Fruit fly (Drosophila melanogaster) whole organism, wandering third instar larva: ENCODE results near the gene mRpL19.

ENCODE experiments used
- CG32264 ChIP-seq: fragments of 200-800 bp; sonication (Bioruptor generic); optimal IDR thresholded peaks from 2 replicates; lab custom pipeline; 2016; ENCODE audit warnings: missing biosample characterization, missing genetic modification characterization
- CG9705 ChIP-seq: fragments of 200-800 bp; sonication (Bioruptor generic); optimal IDR thresholded peaks from 2 replicates; lab custom pipeline; 2018; ENCODE audit warnings: missing biosample characterization, mild to moderate bottlenecking, missing genetic modification characterization
- Dfd ChIP-seq: fragments of >200 bp; optimal IDR thresholded peaks from 2 replicates; lab custom pipeline; 2017; ENCODE audit warnings: missing biosample characterization, missing genetic modification characterization
- Dif ChIP-seq: fragments of 200-275, 200-300 bp; sonication (Bioruptor generic); optimal IDR thresholded peaks from 2 replicates; lab custom pipeline; 2018; ENCODE audit warnings: missing biosample characterization, missing genetic modification characterization; ENCODE audit not compliant: partially characterized antibody
- GATAd ChIP-seq: sonication (Bioruptor generic); optimal IDR thresholded peaks from 2 replicates; lab custom pipeline; 2016; ENCODE audit warnings: missing biosample characterization, missing genetic modification characterization
- HLH106 ChIP-seq: fragments of 200-800 bp; optimal IDR thresholded peaks from 3 replicates; lab custom pipeline; 2019; ENCODE audit warnings: missing biosample characterization, mild to moderate bottlenecking, missing genetic modification characterization, moderate library complexity
- Hnf4 ChIP-seq: fragments of 200-800 bp; sonication (Bioruptor generic); optimal IDR thresholded peaks from 2 replicates; lab custom pipeline; 2016; ENCODE audit warnings: missing biosample characterization, mild to moderate bottlenecking, missing genetic modification characterization
- Hr78 ChIP-seq: fragments of >200 bp; optimal IDR thresholded peaks from 2 replicates; lab custom pipeline; 2017; ENCODE audit warnings: missing biosample characterization, missing genetic modification characterization
- Hr83 ChIP-seq: fragments of 200-300 bp; sonication (Bioruptor generic); optimal IDR thresholded peaks from 2 replicates; lab custom pipeline; 2016; ENCODE audit warnings: missing biosample characterization, mild to moderate bottlenecking, missing genetic modification characterization, moderate library complexity; ENCODE audit not compliant: poor library complexity, severe bottlenecking
- Jra ChIP-seq: sonication (Bioruptor generic); optimal IDR thresholded peaks from 2 replicates; lab custom pipeline; 2016; ENCODE audit warnings: missing biosample characterization, missing genetic modification characterization
- Mio ChIP-seq: sonication (Bioruptor generic); optimal IDR thresholded peaks from 2 replicates; lab custom pipeline; 2016; ENCODE audit warnings: missing biosample characterization, missing genetic modification characterization
- Myc ChIP-seq: fragments of >200 bp; optimal IDR thresholded peaks from 2 replicates; lab custom pipeline; 2017
- N ChIP-seq: fragments of >200 bp; optimal IDR thresholded peaks from 2 replicates; lab custom pipeline; 2018; ENCODE audit warnings: missing biosample characterization, missing external identifiers, missing genetic modification characterization
- OdsH ChIP-seq: fragments of 200-800 bp; sonication (Bioruptor generic); optimal IDR thresholded peaks from 2 replicates; lab custom pipeline; 2016; ENCODE audit warnings: missing biosample characterization, mild to moderate bottlenecking, missing genetic modification characterization
- Rel ChIP-seq, 2 experiments: fragments of 200-800 bp; sonication (Bioruptor generic) in 1 of 2; optimal IDR thresholded peaks; 2 replicates in 1 of 2; 3 replicates in 1 of 2; lab custom pipeline; 2016 to 2019; ENCODE audit warnings: mild to moderate bottlenecking in 2 of 2, missing biosample characterization in 2 of 2, missing genetic modification characterization in 2 of 2, moderate library complexity in 1 of 2
- Sp1 ChIP-seq: fragments of 200-800 bp; sonication (Bioruptor generic); optimal IDR thresholded peaks from 3 replicates; lab custom pipeline; 2019; ENCODE audit warnings: missing biosample characterization, mild to moderate bottlenecking, missing genetic modification characterization, moderate library complexity
- Vsx2 ChIP-seq: fragments of 200-300, 225-300 bp; sonication (Bioruptor generic); optimal IDR thresholded peaks from 2 replicates; lab custom pipeline; 2018; ENCODE audit warnings: missing biosample characterization, missing genetic modification characterization; ENCODE audit not compliant: partially characterized antibody
- br ChIP-seq: fragments of 200-800 bp; sonication (Bioruptor generic); optimal IDR thresholded peaks from 2 replicates; lab custom pipeline; 2016; ENCODE audit warnings: missing biosample characterization, missing genetic modification characterization
- brk ChIP-seq: fragments of 200-800 bp; sonication (Bioruptor generic); optimal IDR thresholded peaks from 2 replicates; lab custom pipeline; 2016; ENCODE audit warnings: missing biosample characterization, mild to moderate bottlenecking, missing genetic modification characterization
- dmrt93B ChIP-seq: fragments of 200-800 bp; sonication (Bioruptor generic); optimal IDR thresholded peaks from 2 replicates; lab custom pipeline; 2018; ENCODE audit warnings: missing biosample characterization, mild to moderate bottlenecking, missing genetic modification characterization
- dsf ChIP-seq: sonication (Bioruptor generic); optimal IDR thresholded peaks from 2 replicates; lab custom pipeline; 2016; ENCODE audit warnings: missing biosample characterization, missing genetic modification characterization, borderline replicate concordance
- ey ChIP-seq: fragments of 200-800 bp; sonication (Bioruptor generic); optimal IDR thresholded peaks from 2 replicates; lab custom pipeline; 2016; ENCODE audit warnings: missing biosample characterization, missing genetic modification characterization
- foxo ChIP-seq, 2 experiments: fragments of 200-800 bp; sonication (Bioruptor generic); optimal IDR thresholded peaks; 2 replicates in 1 of 2; 3 replicates in 1 of 2; lab custom pipeline; 2016 to 2017; ENCODE audit warnings: missing biosample characterization in 2 of 2, missing genetic modification characterization in 2 of 2
- fru ChIP-seq: fragments of 200-800 bp; sonication (Bioruptor generic); optimal IDR thresholded peaks from 3 replicates; lab custom pipeline; 2016; ENCODE audit warnings: missing biosample characterization, mild to moderate bottlenecking, missing genetic modification characterization
- h ChIP-seq: fragments of 200-800 bp; sonication (Bioruptor generic); optimal IDR thresholded peaks from 3 replicates; lab custom pipeline; 2016; ENCODE audit warnings: missing biosample characterization, mild to moderate bottlenecking, missing genetic modification characterization
- lola ChIP-seq: fragments of >200 bp; optimal IDR thresholded peaks from 2 replicates; lab custom pipeline; 2017; ENCODE audit warnings: missing biosample characterization, missing genetic modification characterization
- pan ChIP-seq: fragments of >200 bp; optimal IDR thresholded peaks from 2 replicates; lab custom pipeline; 2017
- psq ChIP-seq: fragments of 200-800 bp; sonication (Bioruptor generic); optimal IDR thresholded peaks from 3 replicates; lab custom pipeline; 2017; ENCODE audit warnings: missing biosample characterization, mild to moderate bottlenecking, missing genetic modification characterization, moderate library complexity
- rgr ChIP-seq: fragments of 200-800 bp; sonication (Bioruptor generic); optimal IDR thresholded peaks from 3 replicates; lab custom pipeline; 2016; ENCODE audit warnings: missing biosample characterization, mild to moderate bottlenecking, missing genetic modification characterization
- sage ChIP-seq: fragments of 200-800 bp; sonication (Bioruptor generic); optimal IDR thresholded peaks from 2 replicates; lab custom pipeline; 2016; ENCODE audit warnings: missing biosample characterization, mild to moderate bottlenecking, missing genetic modification characterization
- sv ChIP-seq: fragments of 200-800 bp; sonication (Bioruptor generic); optimal IDR thresholded peaks from 3 replicates; lab custom pipeline; 2016; ENCODE audit warnings: missing biosample characterization, missing genetic modification characterization
- tai ChIP-seq: sonication (Bioruptor generic); optimal IDR thresholded peaks from 2 replicates; lab custom pipeline; 2016; ENCODE audit warnings: missing biosample characterization, missing genetic modification characterization

mRpL19 gene

DNA sequence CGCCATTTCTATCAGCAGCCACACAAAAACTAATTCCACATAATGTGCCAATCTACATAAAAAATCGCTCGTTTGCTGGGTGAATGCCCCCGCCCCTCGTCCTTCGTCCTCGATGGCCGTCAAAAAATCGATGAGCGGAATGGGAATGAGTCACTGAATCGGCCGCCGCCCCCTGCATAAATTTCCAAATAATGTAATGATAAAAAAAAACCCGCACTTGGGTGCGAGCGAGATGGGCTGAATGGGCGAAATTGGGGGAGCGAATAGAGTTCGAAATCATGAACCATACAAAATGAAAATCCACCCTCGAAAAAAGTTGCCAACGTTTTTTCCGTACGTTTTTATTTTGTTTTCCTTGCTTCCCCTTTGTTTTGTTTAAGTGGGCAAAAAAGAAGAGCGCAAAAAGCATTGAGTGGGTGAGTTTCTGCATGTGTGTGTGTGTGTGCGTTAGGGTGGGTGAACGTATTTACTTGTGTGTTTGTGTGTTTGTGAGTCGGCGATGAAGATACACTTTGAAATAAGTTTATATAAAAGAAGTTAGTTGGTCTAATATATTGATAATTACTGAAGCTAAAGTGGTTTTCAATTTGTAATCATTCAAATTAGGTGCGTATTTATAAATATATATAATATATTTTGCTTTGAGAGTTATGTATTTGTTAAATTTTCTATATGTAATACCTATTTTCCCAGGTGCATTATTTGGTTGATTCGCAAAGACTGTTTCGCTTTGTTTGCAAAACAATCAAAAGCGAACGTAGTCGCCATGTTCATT, 31.6 kb downstream of the mRpL19 start:
- no peak for TF ChIP-seq sage (GFP tag; lab: Kevin White, UChicago)
- TF ChIP-seq Sp1 (GFP tag; lab: Kevin White, UChicago), result peak; percentile 59
- peak; percentile 68 for TF ChIP-seq Dfd (GFP tag; lab: Kevin White, UChicago)

DNA sequence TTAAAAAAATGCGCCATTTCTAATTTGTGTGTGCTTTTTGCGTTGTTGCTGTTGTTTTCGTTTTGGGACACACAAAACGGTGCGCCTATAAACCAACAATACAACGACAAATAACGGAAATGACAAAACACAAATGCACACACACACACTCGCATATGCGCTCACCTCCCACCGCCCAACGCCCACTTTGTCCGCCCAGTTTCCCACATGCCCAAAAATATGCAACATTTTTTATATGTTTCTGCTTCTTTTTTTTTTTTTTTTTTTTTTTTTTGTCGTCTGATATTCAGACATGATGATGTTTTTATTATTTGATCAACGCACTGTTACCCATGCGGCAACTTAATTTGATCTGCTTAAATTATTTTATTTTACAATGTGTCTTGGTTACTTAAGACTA, 33.3 kb downstream of the mRpL19 start:
- no peak for TF ChIP-seq dsf (GFP tag; lab: Kevin White, UChicago)
- no peak for TF ChIP-seq pan (lab: Kevin White, UChicago)
- TF ChIP-seq Mio, result no peak
- no peak for TF ChIP-seq Vsx2 (GFP tag; lab: Kevin White, UChicago)
- TF ChIP-seq Hnf4 (GFP tag; lab: Kevin White, UChicago), result no peak
- TF ChIP-seq, all 38 proteins: peak for 0

DNA sequence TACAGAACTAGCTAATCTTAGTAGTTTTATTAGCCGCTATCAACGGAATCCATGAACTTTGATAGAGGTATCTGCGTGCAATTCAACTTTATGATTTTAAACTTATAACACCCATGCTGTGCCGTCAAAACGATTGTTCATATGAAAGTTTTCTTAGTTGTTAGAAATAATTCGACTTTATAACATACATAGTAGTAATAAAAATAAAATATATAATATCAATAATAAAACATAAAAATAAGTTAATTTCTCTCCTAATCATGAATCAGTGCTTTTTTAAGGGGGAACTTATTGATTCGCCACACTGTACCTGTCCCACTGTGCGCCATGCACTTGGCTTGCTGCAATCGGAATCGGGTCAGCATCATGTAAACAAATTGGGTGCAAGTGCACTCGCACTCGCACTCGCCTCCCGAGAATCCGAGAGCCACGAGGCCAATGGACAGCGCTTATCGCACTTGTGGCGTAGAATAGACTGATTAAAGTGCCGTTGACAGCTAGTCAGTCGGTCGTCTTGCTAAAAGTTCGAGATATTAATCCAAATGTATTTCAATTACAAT, 38.1 kb downstream of the mRpL19 start:
- TF ChIP-seq Hr83, result peak; percentile 4
- TF ChIP-seq Dif (GFP tag; lab: Kevin White, UChicago), result peak; percentile 11
- no peak for TF ChIP-seq CG9705
- no peak for TF ChIP-seq sage (GFP tag; lab: Kevin White, UChicago)
- TF ChIP-seq dsf (GFP tag; lab: Kevin White, UChicago), result no peak
- TF ChIP-seq, all 38 proteins: peak for 2

DNA sequence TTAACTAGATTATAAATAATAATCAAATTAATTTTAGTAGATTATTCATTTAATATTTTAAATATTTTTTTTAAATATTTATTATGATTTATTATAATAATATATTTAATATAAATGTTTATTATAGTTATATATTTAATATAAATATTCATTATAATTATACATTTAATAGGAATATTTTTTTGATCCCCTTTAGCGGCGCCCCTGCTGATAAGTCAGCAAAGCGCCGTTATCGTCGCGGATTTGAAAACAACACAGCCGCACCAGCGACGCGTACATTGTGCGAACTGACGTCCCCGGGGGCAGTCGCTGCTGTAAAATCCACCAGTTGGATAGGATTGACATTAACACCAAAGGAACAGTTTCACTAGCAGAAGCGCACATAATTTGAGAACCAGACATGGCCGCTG, 38.8 kb downstream of the mRpL19 start, which contains the start of gene CG8112:
CG8112 (plus strand) TSS at position 212 of the 410 bp plus-strand sequence.
- TF ChIP-seq psq (GFP tag; lab: Kevin White, UChicago) (peak; percentile 49), h (GFP tag; lab: Kevin White, UChicago) (no peak), dmrt93B (peak; percentile 19), lola (no peak), Hnf4 (GFP tag; lab: Kevin White, UChicago) (no peak), Dfd (GFP tag; lab: Kevin White, UChicago) (no peak), Jra (no peak), fru (peak; percentile 9), Hr78 (no peak), tai (no peak), Mio (no peak), ey (GFP tag; lab: Kevin White, UChicago) (no peak), foxo (GFP tag; optimal IDR thresholded peaks at IDR 0.05; lab: Kevin White, UChicago) (peak in 1 of 2 experiments; percentile 42), N (GFP tag; lab: Kevin White, UChicago) (no peak), Rel (GFP tag; optimal IDR thresholded peaks at IDR 0.05; lab: Kevin White, UChicago) (no peak), Rel (tag; optimal IDR thresholded peaks at IDR 0.05; lab: Kevin White, UChicago) (peak; percentile 9), Myc (lab: Kevin White, UChicago) (no peak), GATAd (GFP tag; lab: Kevin White, UChicago) (no peak), OdsH (GFP tag; lab: Kevin White, UChicago) (no peak), sage (GFP tag; lab: Kevin White, UChicago) (peak; percentile 21), Dif (GFP tag; lab: Kevin White, UChicago) (peak; percentile 5), CG32264 (GFP tag; lab: Kevin White, UChicago) (no peak), CG9705 (no peak), Sp1 (GFP tag; lab: Kevin White, UChicago) (peak; percentile 52), br (GFP tag; lab: Kevin White, UChicago) (no peak), Hr83 (no peak), rgr (GFP tag; lab: Kevin White, UChicago) (peak; percentile 33), sv (GFP tag; lab: Kevin White, UChicago) (no peak), brk (GFP tag; lab: Kevin White, UChicago) (no peak), Vsx2 (GFP tag; lab: Kevin White, UChicago) (no peak), HLH106 (tag; lab: Kevin White, UChicago) (peak; percentile 39)
